Worm (Caenorhabditis elegans) whole organism, L2 larva: ENCODE data around the gene C52E4.12.

Experiments
- nhr-11 ChIP-seq: fragments of 150-350 bp; optimal IDR thresholded peaks from 2 replicates; lab custom pipeline; 2014; ENCODE audit warnings: missing biosample characterization, missing genetic modification characterization
- nhr-23 ChIP-seq: fragments of 150-350 bp; optimal IDR thresholded peaks from 2 replicates; lab custom pipeline; 2014; ENCODE audit warnings: missing biosample characterization, missing genetic modification reagents, missing genetic modification characterization
- unc-39 ChIP-seq: fragments of 150-350 bp; optimal IDR thresholded peaks from 2 replicates; lab custom pipeline; 2014; ENCODE audit warnings: missing biosample characterization, missing genetic modification characterization

ce11 chrV:12004501-12004940 lies 8.6 kb downstream of the C52E4.12 start:
- TF ChIP-seq nhr-11 (tag; lab: Kevin White, UChicago) (no peak), unc-39 (tag; lab: Kevin White, UChicago) (no peak), nhr-23 (no peak)
